Fruit fly (Drosophila melanogaster) whole organism, prepupa: Measurements from ENCODE around the gene DCTN6-p27.

ENCODE experiments used
- CG16779 ChIP-seq: fragments of 200-800 bp; sonication (Bioruptor generic); optimal IDR thresholded peaks from 3 replicates; lab custom pipeline; 2017; ENCODE audit warnings: missing biosample characterization, mild to moderate bottlenecking, missing genetic modification characterization
- CG3032 ChIP-seq: fragments of 200-800 bp; optimal IDR thresholded peaks from 2 replicates; lab custom pipeline; 2019; ENCODE audit warnings: missing biosample characterization, mild to moderate bottlenecking, missing genetic modification characterization, moderate library complexity
- CG9139 ChIP-seq: fragments of 200-800 bp; sonication (Bioruptor generic); optimal IDR thresholded peaks from 3 replicates; lab custom pipeline; 2017; ENCODE audit warnings: missing biosample characterization, mild to moderate bottlenecking, missing genetic modification characterization
- Hr4 ChIP-seq: fragments of 200-800 bp; sonication (Bioruptor generic); optimal IDR thresholded peaks from 3 replicates; lab custom pipeline; 2016; ENCODE audit warnings: missing biosample characterization, missing genetic modification characterization
- Sox15 ChIP-seq: fragments of 200-800 bp; sonication (Bioruptor generic); optimal IDR thresholded peaks from 3 replicates; lab custom pipeline; 2016; ENCODE audit warnings: missing biosample characterization, missing genetic modification characterization
- spab ChIP-seq: fragments of 200-800 bp; sonication (Bioruptor generic); optimal IDR thresholded peaks from 2 replicates; lab custom pipeline; 2017; ENCODE audit warnings: missing biosample characterization, mild to moderate bottlenecking, missing genetic modification characterization, missing genetic modification reagents
- ss ChIP-seq, 2 experiments: fragments of 200-800 bp; sonication (Bioruptor generic); optimal IDR thresholded peaks; 2 replicates in 1 of 2; 3 replicates in 1 of 2; lab custom pipeline; 2017 to 2018; ENCODE audit warnings: mild to moderate bottlenecking in 2 of 2, missing biosample characterization in 2 of 2, missing genetic modification characterization in 2 of 2, moderate library complexity in 1 of 2

DNA sequence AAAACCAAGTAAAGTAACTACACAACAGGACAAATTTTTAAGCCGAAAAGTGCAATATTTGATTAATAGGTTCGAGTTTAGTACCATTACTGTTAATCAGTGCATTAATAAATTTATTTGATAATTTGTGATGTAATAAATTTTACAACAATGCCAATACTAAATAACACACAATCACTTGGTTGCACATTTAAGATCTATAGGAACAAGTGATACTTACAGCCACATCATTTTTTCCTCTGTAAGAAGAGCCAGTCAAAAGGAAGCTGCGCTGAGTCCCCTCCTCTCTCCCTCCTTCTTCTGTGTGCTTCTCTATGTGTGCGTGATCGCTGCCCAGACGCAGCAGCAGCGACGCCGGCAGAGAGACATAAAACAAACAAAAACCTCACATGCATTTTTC, 4.6 kb downstream of the DCTN6-p27 start:
- TF ChIP-seq CG3032 (tag; lab: Kevin White, UChicago) (peak; percentile 96), ss (GFP tag; optimal IDR thresholded peaks at IDR 0.05; lab: Kevin White, UChicago) (peak; percentile 93 to 95), Sox15 (GFP tag; lab: Kevin White, UChicago) (peak; percentile 85), CG16779 (peak; percentile 78), CG9139 (peak; percentile 89), spab (GFP tag; lab: Kevin White, UChicago) (peak; percentile 96), Hr4 (GFP tag; lab: Kevin White, UChicago) (peak; percentile 68)
